Worm (Caenorhabditis elegans) whole organism, L4/young adult: ENCODE measurements around the gene C06B3.16.

Experiments
- W03F9.2 ChIP-seq: fragments of 150-350 bp; optimal IDR thresholded peaks from 2 replicates; lab custom pipeline; 2014; ENCODE audit warnings: missing biosample characterization, missing genetic modification characterization
- dao-5 ChIP-seq: sonication (generic microtip); optimal IDR thresholded peaks from 2 replicates; lab custom pipeline; 2016; ENCODE audit warnings: missing genotype, missing genetic modification characterization, moderate library complexity, missing compliant biosample characterization

DNA sequence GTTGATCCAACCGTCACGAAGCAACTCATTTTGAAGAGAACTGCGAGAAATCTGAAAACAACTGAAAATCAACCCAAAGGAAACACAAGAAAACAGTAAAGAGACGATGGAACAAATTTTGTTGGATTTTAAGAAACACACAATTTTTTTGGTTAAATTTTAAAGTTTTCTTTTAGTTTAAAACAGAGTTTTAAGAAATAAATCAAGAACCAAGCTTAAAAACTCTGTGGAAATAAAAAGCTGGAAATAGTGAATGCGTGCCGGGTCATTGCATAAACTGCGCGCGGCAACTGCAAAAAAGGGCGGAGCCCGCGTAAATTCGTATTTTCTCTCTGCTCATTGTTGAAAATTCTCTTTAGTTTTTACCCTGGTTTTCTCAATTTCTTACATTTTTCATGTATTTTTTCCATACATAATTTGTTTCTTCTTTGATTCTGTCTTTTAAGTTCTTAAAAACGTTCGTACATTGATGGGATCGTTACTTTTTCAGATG lies 30.6 kb downstream of the C06B3.16 start, which contains the start of the genes algn-13 and R10D12.13:
- no peak for TF ChIP-seq dao-5 (tag; lab: Kevin White, UChicago)
- TF ChIP-seq W03F9.2 (tag; lab: Kevin White, UChicago) = peak; percentile 78
